Fruit fly (Drosophila melanogaster) whole organism, embryonic: ENCODE data around the gene kdn.

ENCODE experiments used
- ATbp ChIP-seq: fragments of 200-800 bp; sonication (Bioruptor generic); optimal IDR thresholded peaks from 2 replicates; lab custom pipeline; 2017; ENCODE audit warnings: missing biosample characterization, mild to moderate bottlenecking, missing genetic modification characterization, missing genetic modification reagents
- B-H2 ChIP-seq: fragments of 200-800 bp; sonication (Bioruptor generic); optimal IDR thresholded peaks from 2 replicates; lab custom pipeline; 2018; ENCODE audit warnings: missing biosample characterization, mild to moderate bottlenecking, missing genetic modification characterization
- Blimp-1 ChIP-seq: fragments of 200-800 bp; sonication (Bioruptor generic); optimal IDR thresholded peaks from 3 replicates; lab custom pipeline; 2018; ENCODE audit warnings: missing biosample characterization, missing genetic modification characterization, mild to moderate bottlenecking, moderate library complexity, missing genetic modification reagents
- CG10959 ChIP-seq: fragments of 200-800 bp; sonication (Bioruptor generic); IDR thresholded peaks from 2 replicates; pipeline ENCODE4 v1.3.6; 2022; ENCODE audit warnings: missing biosample characterization, missing genetic modification characterization
- CG12071 ChIP-seq: fragments of 200-800 bp; sonication (Bioruptor generic); optimal IDR thresholded peaks from 3 replicates; lab custom pipeline; 2018; ENCODE audit warnings: missing biosample characterization, mild to moderate bottlenecking, missing genetic modification characterization
- CG12299 ChIP-seq: fragments of 200-800 bp; sonication (Bioruptor generic); optimal IDR thresholded peaks from 2 replicates; lab custom pipeline; 2018; ENCODE audit warnings: missing biosample characterization, mild to moderate bottlenecking, missing genetic modification characterization
- CG1233 ChIP-seq: fragments of 200-800 bp; sonication (Bioruptor generic); optimal IDR thresholded peaks from 4 replicates; lab custom pipeline; 2018; ENCODE audit warnings: missing biosample characterization, mild to moderate bottlenecking, missing genetic modification characterization
- CG14050 ChIP-seq: fragments of 200-800 bp; sonication (Bioruptor generic); IDR thresholded peaks from 3 replicates; pipeline ENCODE4 v1.3.6; 2022; ENCODE audit warnings: missing biosample characterization, missing genetic modification characterization
- CG15269 ChIP-seq: fragments of 200-800 bp; sonication (Bioruptor generic); optimal IDR thresholded peaks from 2 replicates; lab custom pipeline; 2018; ENCODE audit warnings: missing biosample characterization, mild to moderate bottlenecking, missing genetic modification characterization, moderate library complexity
- CG17359 ChIP-seq: fragments of 200-800 bp; sonication (Bioruptor generic); optimal IDR thresholded peaks from 3 replicates; lab custom pipeline; 2018; ENCODE audit warnings: missing biosample characterization, mild to moderate bottlenecking, missing genetic modification characterization, moderate library complexity
- CG18476 ChIP-seq: fragments of 200-800 bp; sonication (Bioruptor generic); optimal IDR thresholded peaks from 2 replicates; lab custom pipeline; 2016; ENCODE audit warnings: missing biosample characterization, mild to moderate bottlenecking, missing genetic modification characterization
- CG2116 ChIP-seq: fragments of 200-800 bp; sonication (Bioruptor generic); optimal IDR thresholded peaks from 3 replicates; lab custom pipeline; 2018; ENCODE audit warnings: missing biosample characterization, mild to moderate bottlenecking, missing genetic modification characterization
- CG31224 ChIP-seq: fragments of 200-800 bp; sonication (Bioruptor generic); IDR thresholded peaks from 2 replicates; pipeline ENCODE4 v1.3.6; 2022; ENCODE audit warnings: missing biosample characterization, missing genetic modification characterization
- CG33213 ChIP-seq: fragments of 200-800 bp; sonication (Bioruptor generic); optimal IDR thresholded peaks from 3 replicates; lab custom pipeline; 2016; ENCODE audit warnings: missing biosample characterization, missing genetic modification characterization
- CG34376 ChIP-seq: fragments of 200-800 bp; sonication (Bioruptor generic); optimal IDR thresholded peaks from 2 replicates; lab custom pipeline; 2018; ENCODE audit warnings: missing biosample characterization, mild to moderate bottlenecking, missing genetic modification characterization
- CG3995 ChIP-seq: fragments of 200-800 bp; sonication (Bioruptor generic); optimal IDR thresholded peaks from 3 replicates; lab custom pipeline; 2016; ENCODE audit warnings: missing biosample characterization, missing genetic modification characterization
- CG42726 ChIP-seq: fragments of 200-800 bp; sonication (Bioruptor generic); IDR thresholded peaks from 2 replicates; pipeline ENCODE4 v1.3.6; 2022; ENCODE audit warnings: missing biosample characterization, missing genetic modification characterization; ENCODE audit not compliant: partially characterized antibody
- CG4617 ChIP-seq: fragments of 200-800 bp; sonication (Bioruptor generic); optimal IDR thresholded peaks from 3 replicates; lab custom pipeline; 2016; ENCODE audit warnings: missing biosample characterization, missing genetic modification characterization, borderline replicate concordance
- CG5953 ChIP-seq: fragments of 200-800 bp; sonication (Bioruptor generic); IDR thresholded peaks from 2 replicates; pipeline ENCODE4 v1.3.6; 2022; ENCODE audit warnings: missing biosample characterization, missing genetic modification characterization
- CG6791 ChIP-seq: fragments of 200-800 bp; sonication (Bioruptor generic); IDR thresholded peaks from 3 replicates; pipeline ENCODE4 v1.3.6; 2022; ENCODE audit warnings: missing biosample characterization, missing genetic modification characterization; ENCODE audit not compliant: partially characterized antibody
- CG7928 ChIP-seq: fragments of 200-800 bp; sonication (Bioruptor generic); optimal IDR thresholded peaks from 2 replicates; lab custom pipeline; 2017; ENCODE audit warnings: missing biosample characterization, mild to moderate bottlenecking, missing genetic modification characterization
- CG8359 ChIP-seq: fragments of 200-800 bp; sonication (Bioruptor generic); optimal IDR thresholded peaks from 2 replicates; lab custom pipeline; 2017; ENCODE audit warnings: missing biosample characterization, mild to moderate bottlenecking, missing genetic modification characterization, borderline replicate concordance
- CTCF ChIP-seq: fragments of 200-800 bp; sonication (Bioruptor generic); optimal IDR thresholded peaks from 2 replicates; lab custom pipeline; 2017; ENCODE audit warnings: missing biosample characterization, mild to moderate bottlenecking, missing genetic modification characterization, moderate library complexity
- Dip2 ChIP-seq: fragments of 200-800 bp; sonication (Bioruptor generic); IDR thresholded peaks from 2 replicates; pipeline ENCODE4 v1.3.6; 2022; ENCODE audit warnings: missing biosample characterization, missing genetic modification characterization
- Dip3 ChIP-seq: fragments of 200-800 bp; sonication (Bioruptor generic); optimal IDR thresholded peaks from 3 replicates; lab custom pipeline; 2016; ENCODE audit warnings: missing biosample characterization, missing genetic modification characterization
- Fer2 ChIP-seq: fragments of 200-800 bp; sonication (Bioruptor generic); optimal IDR thresholded peaks from 2 replicates; lab custom pipeline; 2018; ENCODE audit warnings: missing biosample characterization, mild to moderate bottlenecking, missing genetic modification characterization, moderate library complexity
- H15 ChIP-seq: fragments of 200-800 bp; sonication (Bioruptor generic); IDR thresholded peaks from 3 replicates; pipeline ENCODE4 v1.3.6; 2022; ENCODE audit warnings: missing biosample characterization, missing genetic modification characterization
- HLH3B ChIP-seq: fragments of 200-800 bp; sonication (Bioruptor generic); IDR thresholded peaks from 2 replicates; pipeline ENCODE4 v1.3.6; 2022; ENCODE audit warnings: missing biosample characterization, missing genetic modification characterization
- HLH54F ChIP-seq: fragments of 200-800 bp; sonication (Bioruptor generic); optimal IDR thresholded peaks from 3 replicates; lab custom pipeline; 2016; ENCODE audit warnings: missing biosample characterization, missing genetic modification characterization
- Hey ChIP-seq: fragments of 200-800 bp; sonication (Bioruptor generic); optimal IDR thresholded peaks from 3 replicates; lab custom pipeline; 2018; ENCODE audit warnings: missing biosample characterization, mild to moderate bottlenecking, missing genetic modification characterization
- MBD-R2 ChIP-seq: fragments of 200-800 bp; sonication (Bioruptor generic); IDR thresholded peaks from 2 replicates; pipeline ENCODE4 v1.3.6; 2022; ENCODE audit warnings: missing biosample characterization, missing genetic modification characterization
- Pdp1 ChIP-seq, 2 experiments: fragments of 200-800 bp; sonication (Bioruptor generic); optimal IDR thresholded peaks; 3 replicates each; lab custom pipeline; 2016; ENCODE audit warnings: missing biosample characterization in 2 of 2, missing genetic modification characterization in 2 of 2, mild to moderate bottlenecking in 1 of 2, moderate library complexity in 1 of 2
- Rfx ChIP-seq: fragments of 200-800 bp; sonication (Bioruptor generic); IDR thresholded peaks from 2 replicates; pipeline ENCODE4 v1.3.6; 2022; ENCODE audit warnings: missing biosample characterization, missing genetic modification characterization
- amos ChIP-seq: fragments of 200-800 bp; sonication (Bioruptor generic); IDR thresholded peaks from 2 replicates; pipeline ENCODE4 v1.3.6; 2022; ENCODE audit warnings: missing biosample characterization, missing genetic modification characterization; ENCODE audit not compliant: partially characterized antibody
- bigmax ChIP-seq: fragments of 200-800 bp; sonication (Bioruptor generic); optimal IDR thresholded peaks from 2 replicates; lab custom pipeline; 2018; ENCODE audit warnings: missing biosample characterization, mild to moderate bottlenecking, missing genetic modification characterization
- chinmo ChIP-seq: fragments of 200-800 bp; sonication (Bioruptor generic); IDR thresholded peaks from 4 replicates; pipeline ENCODE4 v1.3.6; 2022; ENCODE audit warnings: missing biosample characterization, missing genetic modification characterization; ENCODE audit not compliant: partially characterized antibody
- esg ChIP-seq: fragments of 200-800 bp; sonication (Bioruptor generic); conservative IDR thresholded peaks from 2 replicates; pipeline ENCODE4 v1.3.6; 2022; ENCODE audit warnings: missing biosample characterization, missing genetic modification characterization
- gcm2 ChIP-seq: fragments of 200-800 bp; sonication (Bioruptor generic); optimal IDR thresholded peaks from 2 replicates; lab custom pipeline; 2016; ENCODE audit warnings: missing biosample characterization, missing genetic modification characterization
- gfzf ChIP-seq: fragments of 200-800 bp; sonication (Bioruptor generic); optimal IDR thresholded peaks from 2 replicates; lab custom pipeline; 2016; ENCODE audit warnings: missing biosample characterization, mild to moderate bottlenecking, missing genetic modification characterization, moderate library complexity
- hth ChIP-seq: fragments of >200 bp; optimal IDR thresholded peaks from 2 replicates; lab custom pipeline; 2017; ENCODE audit warnings: inconsistent platforms
- klu ChIP-seq: fragments of 200-800 bp; sonication (Bioruptor generic); IDR thresholded peaks from 2 replicates; pipeline ENCODE4 v1.3.6; 2022; ENCODE audit warnings: missing biosample characterization, missing genetic modification characterization
- org-1 ChIP-seq: fragments of 200-800 bp; sonication (Bioruptor generic); optimal IDR thresholded peaks from 2 replicates; lab custom pipeline; 2017; ENCODE audit warnings: missing biosample characterization, missing genetic modification characterization
- repo ChIP-seq: fragments of 200-800 bp; sonication (Bioruptor generic); optimal IDR thresholded peaks from 2 replicates; lab custom pipeline; 2016; ENCODE audit warnings: missing biosample characterization, missing genetic modification characterization
- sens-2 ChIP-seq: fragments of 200-800 bp; sonication (Bioruptor generic); IDR thresholded peaks from 2 replicates; pipeline ENCODE4 v1.3.6; 2022; ENCODE audit warnings: missing biosample characterization, missing genetic modification characterization
- slp2 ChIP-seq: fragments of 200-800 bp; sonication (Bioruptor generic); optimal IDR thresholded peaks from 2 replicates; lab custom pipeline; 2016; ENCODE audit warnings: missing biosample characterization, missing genetic modification characterization
- sqz ChIP-seq: fragments of 200-800 bp; sonication (Bioruptor generic); optimal IDR thresholded peaks from 3 replicates; lab custom pipeline; 2018; ENCODE audit warnings: missing biosample characterization, mild to moderate bottlenecking, missing genetic modification characterization
- sr ChIP-seq: fragments of 200-800 bp; sonication (Bioruptor generic); IDR thresholded peaks from 3 replicates; pipeline ENCODE4 v1.3.6; 2022; ENCODE audit warnings: missing biosample characterization, missing genetic modification characterization
- tgo ChIP-seq: fragments of 200-800 bp; sonication (Bioruptor generic); IDR thresholded peaks from 3 replicates; pipeline ENCODE4 v1.3.6; 2022; ENCODE audit warnings: missing biosample characterization, missing genetic modification characterization
- tio ChIP-seq: fragments of 200-800 bp; sonication (Bioruptor generic); optimal IDR thresholded peaks from 2 replicates; lab custom pipeline; 2017; ENCODE audit warnings: missing biosample characterization, missing genetic modification characterization, inconsistent platforms
- tx ChIP-seq: fragments of 200-800 bp; sonication (Bioruptor generic); optimal IDR thresholded peaks from 2 replicates; lab custom pipeline; 2016; ENCODE audit warnings: missing biosample characterization, missing genetic modification characterization
- vnd ChIP-seq: fragments of 200-800 bp; sonication (Bioruptor generic); IDR thresholded peaks from 3 replicates; pipeline ENCODE4 v1.3.6; 2022; ENCODE audit warnings: missing biosample characterization, missing genetic modification characterization; ENCODE audit not compliant: partially characterized antibody
- yki ChIP-seq: fragments of >200 bp; optimal IDR thresholded peaks from 3 replicates; lab custom pipeline; 2018

The kdn gene

dm6 chrX:6366357-6366691 lies 15.9 kb downstream of the kdn start (continued):
- TF ChIP-seq CG4617 (GFP tag; lab: Kevin White, UChicago): peak; percentile 24
- TF ChIP-seq CG34376 (GFP tag; lab: Kevin White, UChicago): peak; percentile 90
- TF ChIP-seq Dip3: peak; percentile 88
- TF ChIP-seq CTCF: peak; percentile 31
- TF ChIP-seq CG15269 (tag; lab: Kevin White, UChicago): peak; percentile 92
- TF ChIP-seq tx (GFP tag; lab: Kevin White, UChicago): peak; percentile 75
- TF ChIP-seq CG31224 (GFP tag; lab: Robert Waterston, UW): peak; percentile 78
- TF ChIP-seq slp2: peak; percentile 66
- no peak for TF ChIP-seq tio (GFP tag; lab: Kevin White, UChicago)
- TF ChIP-seq yki (lab: Kevin White, UChicago): no peak
- TF ChIP-seq CG1233 (GFP tag; lab: Kevin White, UChicago): peak; percentile 82
- peak; percentile 86 for TF ChIP-seq tgo (GFP tag; lab: Robert Waterston, UW)
- TF ChIP-seq CG2116: peak; percentile 8
- TF ChIP-seq esg: peak; percentile 74
- peak; percentile 66 for TF ChIP-seq sens-2 (GFP tag; lab: Robert Waterston, UW)
- 0 out of 2 replicates have a peak, but pooled peaks have one; percentile 55 for TF ChIP-seq CG5953
- TF ChIP-seq org-1 (GFP tag; lab: Kevin White, UChicago): peak; percentile 74
- TF ChIP-seq MBD-R2 (GFP tag; lab: Robert Waterston, UW): peak; percentile 76; the same call in 1 of the 2 replicates
- TF ChIP-seq CG8359: no peak
- TF ChIP-seq Pdp1 (GFP tag; optimal IDR thresholded peaks at IDR 0.05; lab: Kevin White, UChicago): peak; percentile 68 to 87
- TF ChIP-seq gcm2 (GFP tag; lab: Kevin White, UChicago): peak; percentile 82
- peak; percentile 85 for TF ChIP-seq CG14050 (GFP tag; lab: Robert Waterston, UW)
- TF ChIP-seq CG3995 (GFP tag; lab: Kevin White, UChicago): peak; percentile 47
- peak; percentile 65; the same call in 2 of the 3 replicates for TF ChIP-seq sr (GFP tag; lab: Robert Waterston, UW)
- no peak for TF ChIP-seq CG6791
- peak; percentile 44 for TF ChIP-seq CG18476 (GFP tag; lab: Kevin White, UChicago)
- no peak for TF ChIP-seq hth (lab: Kevin White, UChicago)
- peak; percentile 64 for TF ChIP-seq Blimp-1 (GFP tag; lab: Kevin White, UChicago)
- TF ChIP-seq bigmax (GFP tag; lab: Kevin White, UChicago): no peak
- TF ChIP-seq vnd (GFP tag; lab: Robert Waterston, UW): no peak
- TF ChIP-seq chinmo (GFP tag; lab: Robert Waterston, UW): no peak
- TF ChIP-seq HLH3B (GFP tag; lab: Robert Waterston, UW): peak; percentile 87
- peak; percentile 87 for TF ChIP-seq CG17359 (tag; lab: Kevin White, UChicago)
- TF ChIP-seq CG12299 (tag; lab: Kevin White, UChicago): peak; percentile 59
- peak; percentile 96 for TF ChIP-seq Rfx (GFP tag; lab: Robert Waterston, UW)
- peak; percentile 77 for TF ChIP-seq CG33213 (GFP tag; lab: Kevin White, UChicago)
- no peak for TF ChIP-seq CG42726 (GFP tag; lab: Robert Waterston, UW)
- peak; percentile 93 for TF ChIP-seq B-H2 (GFP tag; lab: Kevin White, UChicago)
- peak; percentile 57 for TF ChIP-seq repo
- TF ChIP-seq amos (GFP tag; lab: Robert Waterston, UW): no peak
- peak; percentile 87 for TF ChIP-seq CG12071 (GFP tag; lab: Kevin White, UChicago)
- TF ChIP-seq Hey (tag; lab: Kevin White, UChicago): peak; percentile 70
- TF ChIP-seq Dip2 (GFP tag; lab: Robert Waterston, UW): no peak; the same call in 1 of the 2 replicates
- TF ChIP-seq gfzf (GFP tag; lab: Kevin White, UChicago): no peak
- TF ChIP-seq ATbp (GFP tag; lab: Kevin White, UChicago): peak; percentile 71
- peak; percentile 81 for TF ChIP-seq H15 (GFP tag; lab: Robert Waterston, UW)
- peak; percentile 52 for TF ChIP-seq CG10959 (GFP tag; lab: Robert Waterston, UW)
- peak; percentile 86 for TF ChIP-seq HLH54F (GFP tag; lab: Kevin White, UChicago)
- peak; percentile 86 for TF ChIP-seq Fer2 (tag; lab: Kevin White, UChicago)
- peak; percentile 59 for TF ChIP-seq CG7928 (GFP tag; lab: Kevin White, UChicago)
- peak; percentile 78 for TF ChIP-seq klu
- TF ChIP-seq sqz: no peak
